Worm (Caenorhabditis elegans): ENCODE results near the gene cyp-33C12.

ce11 chrV:2226903-2227302 lies 22.7 kb upstream of the cyp-33C12 start, which contains the start of gene nhr-18:
- TF ChIP-seq tbx-8 (GFP tag; optimal IDR thresholded peaks at IDR 0.05) (no peak), unc-62 (GFP tag; optimal IDR thresholded peaks at IDR 0.05) (no peak), drap-1 (GFP tag; optimal IDR thresholded peaks at IDR 0.05) (no peak), ztf-11 (tag; optimal IDR thresholded peaks at IDR 0.05) (no peak), sem-2 (GFP tag; optimal IDR thresholded peaks at IDR 0.05) (no peak), bed-3 (GFP tag; optimal IDR thresholded peaks at IDR 0.05) (no peak)

All from whole organism, mixed stage, embryonic.